Worm (Caenorhabditis elegans) whole organism, L1 larva: ENCODE results near the gene ssp-36.

ENCODE experiments used
- C04F5.9 ChIP-seq: sonication (generic microtip); optimal IDR thresholded peaks from 2 replicates; lab custom pipeline; 2016; ENCODE audit warnings: missing genetic modification characterization, missing compliant biosample characterization
- C16A3.4 ChIP-seq: fragments of 150-350 bp; optimal IDR thresholded peaks from 2 replicates; lab custom pipeline; 2014; ENCODE audit warnings: missing biosample characterization, missing genetic modification characterization
- F16B12.6 ChIP-seq: fragments of 150-350 bp; optimal IDR thresholded peaks from 2 replicates; lab custom pipeline; 2014; ENCODE audit warnings: missing biosample characterization, missing genetic modification characterization
- Y116A8C.19 ChIP-seq: sonication (generic microtip); optimal IDR thresholded peaks from 2 replicates; lab custom pipeline; 2016; ENCODE audit warnings: missing compliant biosample characterization, missing genetic modification characterization, borderline replicate concordance
- alr-1 ChIP-seq: fragments of 200-800 bp; sonication (Bioruptor generic); optimal IDR thresholded peaks from 2 replicates; lab custom pipeline; 2018; ENCODE audit warnings: borderline replicate concordance, mild to moderate bottlenecking, missing genetic modification characterization, missing compliant biosample characterization
- aly-2 ChIP-seq: fragments of 150-350 bp; optimal IDR thresholded peaks from 2 replicates; lab custom pipeline; 2014; ENCODE audit warnings: missing biosample characterization, missing genetic modification characterization
- ama-1 ChIP-seq: fragments of 150-350 bp; optimal IDR thresholded peaks from 2 replicates; lab custom pipeline; 2014
- ceh-8 ChIP-seq: fragments of 200-800 bp; sonication (Bioruptor generic); optimal IDR thresholded peaks from 2 replicates; lab custom pipeline; 2018; ENCODE audit warnings: mild to moderate bottlenecking, missing genetic modification characterization, moderate library complexity, missing compliant biosample characterization
- ceh-90 ChIP-seq: sonication (generic microtip); optimal IDR thresholded peaks from 2 replicates; lab custom pipeline; 2016; ENCODE audit warnings: missing genetic modification characterization, missing compliant biosample characterization
- dpl-1 ChIP-seq, 3 experiments: fragments of 150-350 bp in 2 of 3; sonication (generic microtip) in 1 of 3; optimal IDR thresholded peaks; 2 replicates each; lab custom pipeline; 2014 to 2017; ENCODE audit warnings: missing biosample characterization in 3 of 3, missing genetic modification characterization in 3 of 3, missing genetic modification reagents in 3 of 3
- dsc-1 ChIP-seq: sonication (generic microtip); optimal IDR thresholded peaks from 2 replicates; lab custom pipeline; 2016; ENCODE audit warnings: mild to moderate bottlenecking, missing genetic modification characterization, missing compliant biosample characterization
- efl-1 ChIP-seq, 4 experiments: fragments of 150-350 bp; optimal IDR thresholded peaks in 3 of 4; peaks in 1 of 4; 1 replicate in 1 of 4; 2 replicates in 3 of 4; lab custom pipeline; 2014; ENCODE audit warnings: missing biosample characterization in 2 of 4, missing genetic modification characterization in 2 of 4, missing genetic modification reagents in 2 of 4
- efl-3 ChIP-seq: fragments of 200-800 bp; sonication (Bioruptor generic); optimal IDR thresholded peaks from 2 replicates; lab custom pipeline; 2018; ENCODE audit warnings: mild to moderate bottlenecking, missing genetic modification characterization, missing compliant biosample characterization
- ets-5 ChIP-seq: fragments of 200-800 bp; sonication (Bioruptor generic); IDR thresholded peaks from 2 replicates; pipeline ENCODE4 v1.3.6; 2022; ENCODE audit warnings: missing genetic modification characterization, missing compliant biosample characterization
- fkh-10 ChIP-seq: sonication (generic microtip); optimal IDR thresholded peaks from 2 replicates; lab custom pipeline; 2017; ENCODE audit warnings: missing biosample characterization, missing genetic modification reagents, missing genetic modification characterization
- fkh-4 ChIP-seq: sonication (generic microtip); optimal IDR thresholded peaks from 2 replicates; lab custom pipeline; 2016; ENCODE audit warnings: missing compliant biosample characterization, missing genetic modification characterization, borderline replicate concordance
- fkh-8 ChIP-seq: sonication (generic microtip); optimal IDR thresholded peaks from 2 replicates; lab custom pipeline; 2016; ENCODE audit warnings: mild to moderate bottlenecking, missing genetic modification characterization, missing compliant biosample characterization
- grh-1 ChIP-seq: fragments of 200-800 bp; sonication (Bioruptor generic); IDR thresholded peaks from 2 replicates; pipeline ENCODE4 v1.3.6; 2022; ENCODE audit warnings: missing genetic modification reagents, missing genetic modification characterization, missing compliant biosample characterization
- hlh-17 ChIP-seq: fragments of 200-800 bp; sonication (Bioruptor generic); optimal IDR thresholded peaks from 2 replicates; lab custom pipeline; 2018; ENCODE audit warnings: missing genetic modification characterization, mild to moderate bottlenecking, missing compliant biosample characterization, moderate library complexity, borderline replicate concordance
- hpl-2 ChIP-seq: fragments of 150-350 bp; optimal IDR thresholded peaks from 2 replicates; lab custom pipeline; 2014; ENCODE audit warnings: missing biosample characterization, missing genetic modification reagents, missing genetic modification characterization
- isw-1 ChIP-seq: fragments of 200-800 bp; sonication (Bioruptor generic); IDR thresholded peaks from 2 replicates; pipeline ENCODE4 v1.3.6; 2022; ENCODE audit warnings: missing genetic modification characterization, missing compliant biosample characterization
- jun-1 ChIP-seq: fragments of 150-350 bp; optimal IDR thresholded peaks from 2 replicates; lab custom pipeline; 2014; ENCODE audit warnings: missing biosample characterization, missing genetic modification reagents, missing genetic modification characterization
- lin-14 ChIP-seq: fragments of 200-800 bp; sonication (Bioruptor generic); optimal IDR thresholded peaks from 2 replicates; lab custom pipeline; 2018; ENCODE audit warnings: mild to moderate bottlenecking, missing genetic modification characterization, moderate library complexity, missing compliant biosample characterization
- lin-35 ChIP-seq, 2 experiments: fragments of 150-350 bp; optimal IDR thresholded peaks; 2 replicates each; lab custom pipeline; 2014; ENCODE audit warnings: missing biosample characterization in 2 of 2, missing genetic modification characterization in 2 of 2, missing genetic modification reagents in 2 of 2
- lir-3 ChIP-seq: sonication (generic microtip); optimal IDR thresholded peaks from 2 replicates; lab custom pipeline; 2016; ENCODE audit warnings: mild to moderate bottlenecking, missing genetic modification characterization, moderate library complexity, missing compliant biosample characterization; ENCODE audit not compliant: poor library complexity
- lsy-2 ChIP-seq, 2 experiments: fragments of 150-350 bp; optimal IDR thresholded peaks; 2 replicates each; lab custom pipeline; 2014; ENCODE audit warnings: missing biosample characterization in 2 of 2, missing genetic modification characterization in 2 of 2
- mef-2 ChIP-seq: fragments of 150-350 bp; optimal IDR thresholded peaks from 2 replicates; lab custom pipeline; 2014; ENCODE audit warnings: missing biosample characterization, missing genetic modification characterization
- mep-1 ChIP-seq: fragments of 150-350 bp; optimal IDR thresholded peaks from 2 replicates; lab custom pipeline; 2014; ENCODE audit warnings: missing biosample characterization, missing genetic modification characterization
- nhr-11 ChIP-seq: fragments of 150-350 bp; optimal IDR thresholded peaks from 2 replicates; lab custom pipeline; 2014; ENCODE audit warnings: missing biosample characterization, missing genetic modification characterization
- nhr-237 ChIP-seq: fragments of 150-350 bp; optimal IDR thresholded peaks from 2 replicates; lab custom pipeline; 2014; ENCODE audit warnings: missing biosample characterization, missing genetic modification characterization
- nhr-47 ChIP-seq: sonication (generic microtip); optimal IDR thresholded peaks from 2 replicates; lab custom pipeline; 2016; ENCODE audit warnings: mild to moderate bottlenecking, missing genetic modification characterization, moderate library complexity, missing compliant biosample characterization
- nhr-71 ChIP-seq: sonication (generic microtip); optimal IDR thresholded peaks from 2 replicates; lab custom pipeline; 2016; ENCODE audit warnings: mild to moderate bottlenecking, missing genetic modification characterization, moderate library complexity, missing compliant biosample characterization
- nhr-77 ChIP-seq: fragments of 150-350 bp; optimal IDR thresholded peaks from 2 replicates; lab custom pipeline; 2014; ENCODE audit warnings: missing biosample characterization, missing genetic modification characterization
- nhr-84 ChIP-seq: sonication (generic microtip); optimal IDR thresholded peaks from 2 replicates; lab custom pipeline; 2017; ENCODE audit warnings: missing biosample characterization, missing genetic modification characterization
- nhr-85 ChIP-seq: sonication (generic microtip); peaks from one replicate; lab custom pipeline; 2016; ENCODE audit warnings: missing genetic modification characterization, inconsistent platforms, missing compliant biosample characterization
- pqm-1 ChIP-seq: sonication (generic microtip); optimal IDR thresholded peaks from 3 replicates; lab custom pipeline; 2017; ENCODE audit warnings: missing biosample characterization, missing genetic modification characterization
- sox-4 ChIP-seq: sonication (generic microtip); optimal IDR thresholded peaks from 2 replicates; lab custom pipeline; 2016; ENCODE audit warnings: missing genetic modification characterization, missing compliant biosample characterization
- sup-37 ChIP-seq: fragments of 200-800 bp; sonication (Bioruptor generic); optimal IDR thresholded peaks from 2 replicates; lab custom pipeline; 2018; ENCODE audit warnings: mild to moderate bottlenecking, missing genetic modification characterization, missing compliant biosample characterization
- swsn-7 ChIP-seq: sonication (generic microtip); optimal IDR thresholded peaks from 2 replicates; lab custom pipeline; 2016; ENCODE audit warnings: missing genetic modification characterization, missing compliant biosample characterization
- unc-130 ChIP-seq: fragments of 150-350 bp; optimal IDR thresholded peaks from 2 replicates; lab custom pipeline; 2017; ENCODE audit warnings: missing biosample characterization, missing genetic modification characterization, inconsistent platforms
- unc-30 ChIP-seq: sonication (generic microtip); optimal IDR thresholded peaks from 2 replicates; lab custom pipeline; 2017; ENCODE audit warnings: missing biosample characterization, missing genetic modification characterization
- unc-62 ChIP-seq: fragments of 150-350 bp; optimal IDR thresholded peaks from 2 replicates; lab custom pipeline; 2014; ENCODE audit warnings: missing biosample characterization, missing genetic modification reagents, missing genetic modification characterization
- xbp-1 ChIP-seq: sonication (generic microtip); optimal IDR thresholded peaks from 2 replicates; lab custom pipeline; 2016; ENCODE audit warnings: missing genetic modification characterization, missing compliant biosample characterization
- ztf-11 ChIP-seq, 2 experiments: sonication (generic microtip); optimal IDR thresholded peaks; 2 replicates each; lab custom pipeline; 2016 to 2017; ENCODE audit warnings: missing genetic modification characterization in 2 of 2, missing biosample characterization in 1 of 2, missing compliant biosample characterization in 1 of 2

The ssp-36 gene

ce11 chrIV:9766250-9766649 lies at the start of gene ssp-36:
Gene ssp-36 (minus strand): TSS chrIV:9766350.
- TF ChIP-seq jun-1 (no peak), pqm-1 (tag; lab: Kevin White, UChicago) (no peak), nhr-85 (tag; lab: Kevin White, UChicago) (no peak), isw-1 (GFP tag; lab: Robert Waterston, UW) (no peak)

- TF ChIP-seq nhr-11 (tag; lab: Kevin White, UChicago) = no peak
- no peak for TF ChIP-seq efl-3 (GFP tag; lab: Kevin White, UChicago)
- TF ChIP-seq ama-1 (lab: Kevin White, UChicago) = no peak
- no peak for TF ChIP-seq lin-14
- TF ChIP-seq efl-1 (optimal IDR thresholded peaks at IDR 0.05; lab: Kevin White, UChicago) = no peak
- TF ChIP-seq efl-1 (GFP tag; optimal IDR thresholded peaks at IDR 0.05 in 1 of 2; lab: Kevin White, UChicago) = no peak
- TF ChIP-seq swsn-7 (tag; lab: Kevin White, UChicago) = no peak
- no peak for TF ChIP-seq nhr-237 (tag; lab: Kevin White, UChicago)
- no peak for TF ChIP-seq C16A3.4 (tag; lab: Kevin White, UChicago)
- TF ChIP-seq lir-3 (tag; lab: Kevin White, UChicago) = no peak
- no peak for TF ChIP-seq aly-2
- no peak for TF ChIP-seq mef-2 (tag; lab: Kevin White, UChicago)
- TF ChIP-seq dpl-1 (GFP tag; optimal IDR thresholded peaks at IDR 0.05; lab: Kevin White, UChicago) = no peak
- TF ChIP-seq fkh-10 = no peak
- no peak for TF ChIP-seq nhr-84 (tag; lab: Kevin White, UChicago)
Observed at ce11 chrIV:9815432-9815831, 49.3 kb upstream of the ssp-36 start, which contains the start of gene egl-20. Gene egl-20 (minus strand): TSS chrIV:9815532.

- TF ChIP-seq F16B12.6 (tag; lab: Kevin White, UChicago) (no peak), xbp-1 (tag; lab: Kevin White, UChicago) (no peak), ets-5 (GFP tag; lab: Robert Waterston, UW) (no peak), lsy-2 (tag; optimal IDR thresholded peaks at IDR 0.05; lab: Kevin White, UChicago) (no peak), nhr-47 (peak; percentile 26), hlh-17 (GFP tag; lab: Kevin White, UChicago) (no peak), fkh-4 (no peak), nhr-11 (tag; lab: Kevin White, UChicago) (no peak), nhr-71 (peak; percentile 53), unc-30 (tag; lab: Kevin White, UChicago) (peak; percentile 16), dsc-1 (peak; percentile 68), nhr-77 (tag; lab: Kevin White, UChicago) (no peak), fkh-8 (tag; lab: Kevin White, UChicago) (peak; percentile 63), mep-1 (tag; lab: Kevin White, UChicago) (no peak), nhr-237 (tag; lab: Kevin White, UChicago) (no peak), lin-35 (GFP tag; optimal IDR thresholded peaks at IDR 0.05; lab: Kevin White, UChicago) (no peak), jun-1 (no peak), sup-37 (GFP tag; lab: Kevin White, UChicago) (no peak), ceh-90 (tag; lab: Kevin White, UChicago) (no peak), C04F5.9 (tag; lab: Kevin White, UChicago) (no peak), nhr-84 (tag; lab: Kevin White, UChicago) (no peak), lin-14 (no peak), ztf-11 (tag; optimal IDR thresholded peaks at IDR 0.05; lab: Kevin White, UChicago) (no peak), hpl-2 (GFP tag; lab: Kevin White, UChicago) (no peak), unc-130 (tag; lab: Kevin White, UChicago) (no peak)
Observed at ce11 chrIV:9811487-9811886, 45.3 kb upstream of the ssp-36 start.

ce11 chrIV:9810633-9811032 lies 44.5 kb upstream of the ssp-36 start, which contains the start of gene dct-15:
Gene dct-15 (minus strand): TSS chrIV:9810733.
- TF ChIP-seq fkh-8 (tag; lab: Kevin White, UChicago) (peak; percentile 68), lsy-2 (tag; optimal IDR thresholded peaks at IDR 0.05; lab: Kevin White, UChicago) (no peak), nhr-71 (peak; percentile 31), unc-62 (GFP tag; lab: Kevin White, UChicago) (no peak), alr-1 (no peak), nhr-47 (peak; percentile 26), dpl-1 (GFP tag; optimal IDR thresholded peaks at IDR 0.05; lab: Kevin White, UChicago) (no peak), grh-1 (GFP tag; lab: Robert Waterston, UW) (no peak), Y116A8C.19 (tag; lab: Kevin White, UChicago) (no peak), dsc-1 (peak; percentile 71), ceh-8 (no peak), F16B12.6 (tag; lab: Kevin White, UChicago) (no peak), sox-4 (tag; lab: Kevin White, UChicago) (peak; percentile 31)
